Worm (Caenorhabditis elegans): ENCODE measurements around the gene K07H8.7.

DNA sequence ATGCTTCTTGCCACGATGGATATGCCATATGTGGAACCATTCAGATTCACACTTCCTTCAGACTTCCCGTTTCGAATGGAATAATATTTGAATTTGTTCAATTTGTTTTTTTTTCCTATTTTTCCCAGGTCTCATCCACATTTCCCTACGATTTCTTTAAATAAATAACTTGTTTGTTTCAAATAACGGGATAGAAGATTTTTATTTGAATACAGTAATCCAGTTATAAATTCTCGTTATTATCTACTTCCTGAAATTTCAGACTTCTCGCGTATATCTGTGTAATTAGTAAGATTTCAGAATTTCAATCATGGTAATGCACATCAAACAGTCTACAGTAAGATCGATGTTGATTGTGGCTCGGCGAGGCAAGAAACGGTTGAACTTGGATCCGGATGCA lies 40.7 kb upstream of the K07H8.7 start, which contains the start of gene F35H10.5:
- TF ChIP-seq ztf-25 (GFP tag; IDR thresholded peaks at IDR 0.05): no peak
- TF ChIP-seq snpc-4 (GFP tag; optimal IDR thresholded peaks at IDR 0.05): no peak
- no peak for TF ChIP-seq snpc-4 (tag; optimal IDR thresholded peaks at IDR 0.05)
- no peak for TF ChIP-seq egl-44 (GFP tag; IDR thresholded peaks at IDR 0.05)
- TF ChIP-seq lir-1 (GFP tag; conservative IDR thresholded peaks at IDR 0.05): no peak
- TF ChIP-seq efl-1 (GFP tag; optimal IDR thresholded peaks at IDR 0.05): no peak
- no peak for TF ChIP-seq snpc-3.4 (tag; optimal IDR thresholded peaks at IDR 0.05)

Data from whole organism, young adult.